Fruit fly (Drosophila melanogaster): ENCODE data around the gene TfIIA-L.

DNA sequence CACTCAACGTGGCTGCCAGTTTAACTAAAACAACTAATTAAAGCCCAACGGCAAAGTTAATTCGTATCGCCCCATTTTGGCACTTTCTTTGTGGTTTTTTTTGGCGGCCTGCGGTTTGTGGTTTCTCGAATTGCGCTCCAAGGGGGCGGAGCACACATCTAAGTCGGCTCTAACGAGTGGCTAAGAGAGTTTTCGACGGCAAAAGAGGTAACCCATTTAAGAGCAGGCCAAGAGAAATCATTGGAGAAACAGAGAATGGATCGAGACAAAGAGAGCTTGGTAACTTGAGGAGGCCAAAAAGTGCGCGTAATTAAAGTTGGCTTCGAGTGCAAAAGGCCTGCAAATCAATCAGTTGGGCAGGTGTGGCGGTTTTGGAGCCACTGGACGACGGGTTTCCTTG is 27.9 kb upstream of the TfIIA-L start:
- TF ChIP-seq CG8478 (optimal IDR thresholded peaks at IDR 0.05) (no peak), CTCF (optimal IDR thresholded peaks at IDR 0.05) (no peak)
